Worm (Caenorhabditis elegans) whole organism, L3 larva: ENCODE data around the gene fut-2.

Source experiments
- aly-2 ChIP-seq: fragments of 150-350 bp; optimal IDR thresholded peaks from 2 replicates; lab custom pipeline; 2014; ENCODE audit warnings: missing biosample characterization, missing genetic modification characterization
- ama-1 ChIP-seq: fragments of 150-350 bp; optimal IDR thresholded peaks from 2 replicates; lab custom pipeline; 2018
- egl-27 ChIP-seq: sonication (generic microtip); optimal IDR thresholded peaks from 4 replicates; lab custom pipeline; 2017; ENCODE audit warnings: missing biosample characterization, missing genetic modification reagents, missing genetic modification characterization
- jun-1 ChIP-seq: fragments of 150-350 bp; optimal IDR thresholded peaks from 2 replicates; lab custom pipeline; 2014; ENCODE audit warnings: missing biosample characterization, missing genetic modification reagents, missing genetic modification characterization
- skn-1 ChIP-seq: fragments of 150-350 bp; optimal IDR thresholded peaks from 2 replicates; lab custom pipeline; 2014; ENCODE audit warnings: missing biosample characterization, missing genetic modification characterization
- tbx-2 ChIP-seq: sonication (generic microtip); optimal IDR thresholded peaks from 2 replicates; lab custom pipeline; 2016; ENCODE audit warnings: mild to moderate bottlenecking, missing genetic modification characterization, missing compliant biosample characterization
- ztf-4 ChIP-seq: fragments of 150-350 bp; optimal IDR thresholded peaks from 2 replicates; lab custom pipeline; 2014; ENCODE audit warnings: missing biosample characterization, missing genetic modification characterization

- TF ChIP-seq ztf-4 (no peak), jun-1 (no peak), egl-27 (no peak), aly-2 (tag; lab: Kevin White, UChicago) (no peak), skn-1 (no peak), tbx-2 (tag; lab: Kevin White, UChicago) (no peak), ama-1 (no peak)
These were observed 16.1 kb downstream of the fut-2 start for ce11 chrV:6559585-6559984.
